Worm (Caenorhabditis elegans): ENCODE results near the gene Y57G7A.5.

DNA sequence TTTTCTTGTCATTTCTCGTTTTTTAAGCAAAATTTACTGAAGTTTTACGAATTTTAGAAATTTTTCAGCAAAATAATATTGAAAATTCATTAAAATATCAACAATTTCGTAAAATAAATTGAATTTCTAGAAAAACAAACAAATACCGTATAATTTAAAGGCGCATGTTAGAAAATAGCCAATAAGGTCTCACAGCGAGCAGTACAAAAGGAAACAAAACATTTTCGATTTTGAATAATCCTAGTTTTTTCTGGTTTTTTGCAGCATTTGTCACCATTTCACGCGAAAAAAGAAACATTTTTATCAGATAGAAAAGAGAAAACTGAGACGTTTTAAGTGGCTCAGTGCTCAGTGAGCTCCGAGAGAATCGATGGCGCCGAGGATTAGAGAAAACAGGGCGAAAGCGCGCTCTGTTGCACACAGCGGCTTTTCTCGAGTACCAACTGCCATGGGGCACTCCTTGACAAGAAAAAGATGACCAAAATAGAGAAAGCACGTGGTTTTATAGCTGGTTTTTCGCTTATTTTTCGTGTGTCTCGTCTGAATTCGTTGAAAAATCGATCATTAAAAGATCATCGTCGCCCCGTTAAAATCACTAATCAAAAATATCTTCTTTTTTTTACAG is 34.7 kb upstream of the Y57G7A.5 start, which contains the start of the genes alh-6 and fcho-1:
- TF ChIP-seq med-1 (GFP tag; optimal IDR thresholded peaks at IDR 0.05; ENCODE audit: insufficient read depth), result no peak
- TF ChIP-seq cog-1 (tag; optimal IDR thresholded peaks at IDR 0.05), result no peak
- TF ChIP-seq tab-1 (GFP tag; IDR thresholded peaks at IDR 0.05), result no peak
- no peak for TF ChIP-seq flt-1 (GFP tag; IDR thresholded peaks at IDR 0.05)
- no peak for TF ChIP-seq klf-2 (GFP tag; conservative IDR thresholded peaks at IDR 0.05)
- TF ChIP-seq ztf-29 (GFP tag; IDR thresholded peaks at IDR 0.05), result no peak
- no peak for TF ChIP-seq ref-1 (GFP tag; conservative IDR thresholded peaks at IDR 0.05)
